Fruit fly (Drosophila melanogaster): ENCODE measurements around the gene Mgat2.
A peak's percentile ranks its signal among the peaks of the same experiment; 100 is the strongest.

Gene Mgat2

DNA sequence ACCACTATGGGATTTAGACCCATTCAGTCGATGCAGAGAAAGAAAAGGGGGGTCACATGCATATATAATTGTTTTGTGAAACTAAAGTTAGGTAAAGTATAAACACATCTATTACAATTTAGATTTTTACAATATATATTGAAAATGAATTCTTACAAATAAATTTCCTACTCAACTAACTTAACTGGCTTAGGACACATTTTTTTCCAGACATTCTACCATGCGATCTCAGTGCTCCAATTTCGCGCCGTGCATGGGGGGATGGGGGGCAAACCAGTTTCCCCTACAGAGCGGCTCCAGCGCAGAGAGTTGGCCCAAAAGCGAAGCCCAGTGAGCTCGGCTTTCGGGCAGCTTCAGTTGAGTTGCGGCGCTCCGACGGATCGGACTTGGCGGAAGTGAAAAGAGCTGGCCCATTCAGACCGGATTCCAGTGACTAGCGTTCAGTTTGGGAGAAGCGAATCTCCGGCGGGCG lies 38.9 kb downstream of the Mgat2 start, which contains the start of gene CG7896 (continued):
- TF ChIP-seq run (tag; optimal IDR thresholded peaks at IDR 0.05) (no peak), CG1602 (GFP tag; optimal IDR thresholded peaks at IDR 0.05) (peak; percentile 63), vfl (GFP tag; optimal IDR thresholded peaks at IDR 0.05) (no peak), Fer1 (GFP tag; optimal IDR thresholded peaks at IDR 0.05) (peak; percentile 78), sr (GFP tag; IDR thresholded peaks at IDR 0.05) (peak; percentile 25; the same call in 1 of the 3 replicates), Nf-YA (GFP tag; IDR thresholded peaks at IDR 0.05) (0 out of 2 replicates have a peak, but pooled peaks have one; percentile 52), CG10654 (GFP tag; optimal IDR thresholded peaks at IDR 0.05) (no peak), fd3F (GFP tag; optimal IDR thresholded peaks at IDR 0.05) (peak; percentile 41), CG12236 (GFP tag; optimal IDR thresholded peaks at IDR 0.05) (no peak), insv (GFP tag; optimal IDR thresholded peaks at IDR 0.05) (no peak), Antp (GFP tag; optimal IDR thresholded peaks at IDR 0.05) (peak; percentile 2), wor (GFP tag; IDR thresholded peaks at IDR 0.05) (peak; percentile 75), tin (GFP tag; optimal IDR thresholded peaks at IDR 0.05) (peak; percentile 62), CG1832 (GFP tag; optimal IDR thresholded peaks at IDR 0.05) (no peak), tgo (GFP tag; IDR thresholded peaks at IDR 0.05) (peak; percentile 88), CG4404 (GFP tag; IDR thresholded peaks at IDR 0.05) (peak; percentile 64), CG11247 (GFP tag; IDR thresholded peaks at IDR 0.05) (peak; percentile 60; the same call in 1 of the 2 replicates), GATAe (GFP tag; conservative IDR thresholded peaks at IDR 0.05) (peak; percentile 37), CHES-1-like (GFP tag; optimal IDR thresholded peaks at IDR 0.05) (no peak), CG6654 (GFP tag; optimal IDR thresholded peaks at IDR 0.05) (no peak), CG8290 (GFP tag; optimal IDR thresholded peaks at IDR 0.05) (peak; percentile 47), CG8290 (tag; optimal IDR thresholded peaks at IDR 0.05) (peak in 1 of 2 experiments; percentile 8), CG6683 (GFP tag; optimal IDR thresholded peaks at IDR 0.05) (no peak), lmd (GFP tag; IDR thresholded peaks at IDR 0.05) (peak; percentile 87), HmgD (GFP tag; optimal IDR thresholded peaks at IDR 0.05) (no peak), Asciz (GFP tag; optimal IDR thresholded peaks at IDR 0.05) (peak; percentile 4), Taf1 (GFP tag; IDR thresholded peaks at IDR 0.05) (peak; percentile 71), Hr78 (GFP tag; optimal IDR thresholded peaks at IDR 0.05) (peak in 1 of 2 experiments; percentile 62), Hr39 (optimal IDR thresholded peaks at IDR 0.05) (no peak), lab (GFP tag; optimal IDR thresholded peaks at IDR 0.05) (peak; percentile 77), eve (GFP tag; optimal IDR thresholded peaks at IDR 0.05) (no peak), ro (GFP tag; IDR thresholded peaks at IDR 0.05) (0 out of 2 replicates have a peak, but pooled peaks have one; percentile 56), NfI (GFP tag; optimal IDR thresholded peaks at IDR 0.05) (peak; percentile 53), tll (GFP tag; optimal IDR thresholded peaks at IDR 0.05) (no peak), tap (tag; optimal IDR thresholded peaks at IDR 0.05) (peak; percentile 48), az2 (GFP tag; optimal IDR thresholded peaks at IDR 0.05) (peak; percentile 69), CG34224 (GFP tag; IDR thresholded peaks at IDR 0.05; ENCODE audit: partially characterized antibody) (no peak), Oaz (GFP tag; IDR thresholded peaks at IDR 0.05) (peak; percentile 82), kah (GFP tag; optimal IDR thresholded peaks at IDR 0.05) (peak; percentile 10), klu (GFP tag; IDR thresholded peaks at IDR 0.05) (0 out of 2 replicates have a peak, but pooled peaks have one; percentile 37), ci (GFP tag; IDR thresholded peaks at IDR 0.05) (peak; percentile 58; the same call in 1 of the 3 replicates), Lhr (GFP tag; optimal IDR thresholded peaks at IDR 0.05) (no peak), Lpt (GFP tag; optimal IDR thresholded peaks at IDR 0.05) (no peak), BEAF-32 (GFP tag; optimal IDR thresholded peaks at IDR 0.05) (no peak), lov (optimal IDR thresholded peaks at IDR 0.05) (no peak), lov (GFP tag; IDR thresholded peaks at IDR 0.05) (0 out of 3 replicates have a peak, but pooled peaks have one; percentile 61), CG31365 (tag; optimal IDR thresholded peaks at IDR 0.05) (no peak), CG10274 (GFP tag; optimal IDR thresholded peaks at IDR 0.05) (peak; percentile 8), CG9215 (GFP tag; IDR thresholded peaks at IDR 0.05) (peak; percentile 78), CG8359 (GFP tag; optimal IDR thresholded peaks at IDR 0.05; ENCODE audit: borderline replicate concordance) (no peak), NC2α (GFP tag; optimal IDR thresholded peaks at IDR 0.05) (no peak)

All from whole organism, embryonic.